Fruit fly (Drosophila melanogaster): Measurements from ENCODE around the gene Kyat.

DNA sequence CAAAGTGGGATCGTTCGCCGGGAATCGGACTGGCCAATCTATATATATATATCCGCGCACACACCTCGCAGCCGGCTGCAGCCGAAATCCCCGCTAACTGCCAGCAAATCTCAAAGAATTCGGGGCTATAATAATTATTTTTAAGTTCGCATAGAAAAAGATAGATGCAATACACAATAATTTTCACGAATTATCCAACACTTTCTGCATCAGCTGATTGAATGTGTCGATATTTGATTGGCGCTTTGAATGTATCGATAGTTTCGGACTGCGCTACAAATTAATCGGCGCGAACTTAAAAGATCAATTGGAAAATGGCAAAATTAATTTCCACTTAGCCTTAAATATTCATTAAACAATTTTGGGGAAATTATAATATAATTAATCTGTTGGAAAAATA is 25.5 kb downstream of the Kyat start, which contains the start of gene Sbf:
- no peak for TF ChIP-seq CG14711 (tag; optimal IDR thresholded peaks at IDR 0.05)
- peak; percentile 41 for TF ChIP-seq CG11617 (GFP tag; optimal IDR thresholded peaks at IDR 0.05)
- TF ChIP-seq kay (GFP tag; ENCODE audit: borderline replicate concordance), result no peak
- TF ChIP-seq CG1620 (GFP tag; optimal IDR thresholded peaks at IDR 0.05), result peak; percentile 53
- TF ChIP-seq cnc (optimal IDR thresholded peaks at IDR 0.05), result no peak
- no peak for TF ChIP-seq Hr96 (GFP tag; optimal IDR thresholded peaks at IDR 0.05)
- no peak for TF ChIP-seq CG5204 (GFP tag; optimal IDR thresholded peaks at IDR 0.05)
- peak; percentile 76 for TF ChIP-seq bab1 (GFP tag; optimal IDR thresholded peaks at IDR 0.05)
- no peak for TF ChIP-seq tj (GFP tag; optimal IDR thresholded peaks at IDR 0.05)
- peak; percentile 34 for TF ChIP-seq CG12768 (GFP tag; optimal IDR thresholded peaks at IDR 0.05)
- TF ChIP-seq Clk (GFP tag; optimal IDR thresholded peaks at IDR 0.05), result peak; percentile 5
- TF ChIP-seq Crg-1 (GFP tag; optimal IDR thresholded peaks at IDR 0.05), result peak; percentile 62
